Fruit fly (Drosophila melanogaster): ENCODE data around the gene Npc2e.

Npc2e gene

dm6 chr3R:10048842-10049527 lies 4.1 kb upstream of the Npc2e start, which contains the start of gene ohgt (continued):
- TF ChIP-seq CG31224 (GFP tag; IDR thresholded peaks at IDR 0.05) (no peak), Xrp1 (GFP tag; IDR thresholded peaks at IDR 0.05) (peak; percentile 23; the same call in 1 of the 2 replicates), CG15514 (GFP tag; optimal IDR thresholded peaks at IDR 0.05) (peak; percentile 54), ash1 (GFP tag; optimal IDR thresholded peaks at IDR 0.05) (no peak), CG3281 (GFP tag; optimal IDR thresholded peaks at IDR 0.05) (peak; percentile 32), H15 (GFP tag; IDR thresholded peaks at IDR 0.05) (no peak), CG15269 (tag; optimal IDR thresholded peaks at IDR 0.05) (peak; percentile 23), tap (tag; optimal IDR thresholded peaks at IDR 0.05) (no peak), lov (optimal IDR thresholded peaks at IDR 0.05) (no peak), lov (GFP tag; IDR thresholded peaks at IDR 0.05) (no peak), CG6854 (GFP tag; optimal IDR thresholded peaks at IDR 0.05) (peak; percentile 35), CG8290 (GFP tag; optimal IDR thresholded peaks at IDR 0.05) (peak; percentile 66), CG8290 (tag; optimal IDR thresholded peaks at IDR 0.05) (peak in 1 of 2 experiments; percentile 82), CG10321 (GFP tag; IDR thresholded peaks at IDR 0.05) (no peak), wek (GFP tag; optimal IDR thresholded peaks at IDR 0.05) (no peak), Med (GFP tag) (peak; percentile 64), Eip74EF (GFP tag; optimal IDR thresholded peaks at IDR 0.05) (peak in 1 of 2 experiments; percentile 6), CG6272 (GFP tag; IDR thresholded peaks at IDR 0.05) (no peak), amos (GFP tag; IDR thresholded peaks at IDR 0.05; ENCODE audit: partially characterized antibody) (peak; percentile 29; the same call in 1 of the 2 replicates), CG8478 (optimal IDR thresholded peaks at IDR 0.05) (no peak), CG17385 (GFP tag; optimal IDR thresholded peaks at IDR 0.05) (no peak), nmo (GFP tag; optimal IDR thresholded peaks at IDR 0.05) (peak; percentile 33), esg (GFP tag; conservative IDR thresholded peaks at IDR 0.05) (no peak), Aef1 (GFP tag; IDR thresholded peaks at IDR 0.05) (no peak), Xbp1 (GFP tag; optimal IDR thresholded peaks at IDR 0.05) (peak; percentile 4), B-H2 (GFP tag; optimal IDR thresholded peaks at IDR 0.05) (no peak), Fer1 (GFP tag; optimal IDR thresholded peaks at IDR 0.05) (no peak), Trl (optimal IDR thresholded peaks at IDR 0.05) (no peak), Trl (GFP tag; optimal IDR thresholded peaks at IDR 0.05) (peak; percentile 4), CG17829 (tag; optimal IDR thresholded peaks at IDR 0.05) (peak; percentile 5), CG9817 (tag; optimal IDR thresholded peaks at IDR 0.05) (no peak), Sry-β (GFP tag; optimal IDR thresholded peaks at IDR 0.05) (peak; percentile 86), CG18476 (GFP tag; optimal IDR thresholded peaks at IDR 0.05) (peak; percentile 27), CG2889 (GFP tag; IDR thresholded peaks at IDR 0.05) (no peak), Dip3 (GFP tag; optimal IDR thresholded peaks at IDR 0.05) (no peak), HmgD (GFP tag; optimal IDR thresholded peaks at IDR 0.05) (no peak), slou (GFP tag; optimal IDR thresholded peaks at IDR 0.05) (no peak), eyg (GFP tag; optimal IDR thresholded peaks at IDR 0.05) (no peak), CG6765 (GFP tag; optimal IDR thresholded peaks at IDR 0.05) (no peak), ERR (GFP tag; optimal IDR thresholded peaks at IDR 0.05) (no peak), Blimp-1 (GFP tag; optimal IDR thresholded peaks at IDR 0.05) (no peak), E2f2 (GFP tag; IDR thresholded peaks at IDR 0.05) (peak; percentile 89), gem (tag; optimal IDR thresholded peaks at IDR 0.05) (no peak), unc-4 (GFP tag; IDR thresholded peaks at IDR 0.05; ENCODE audit: partially characterized antibody) (peak; percentile 44; the same call in 1 of the 2 replicates), ac (GFP tag; optimal IDR thresholded peaks at IDR 0.05) (no peak), CG10565 (GFP tag; optimal IDR thresholded peaks at IDR 0.05) (no peak), ranshi (GFP tag; IDR thresholded peaks at IDR 0.05) (no peak), CHES-1-like (GFP tag; optimal IDR thresholded peaks at IDR 0.05) (peak; percentile 5), CG15696 (tag; optimal IDR thresholded peaks at IDR 0.05) (peak; percentile 25), CG5180 (GFP tag; optimal IDR thresholded peaks at IDR 0.05) (no peak), CG12391 (tag; optimal IDR thresholded peaks at IDR 0.05) (peak; percentile 38)
